Worm (Caenorhabditis elegans): ENCODE data around the gene thn-5.

Gene thn-5

DNA sequence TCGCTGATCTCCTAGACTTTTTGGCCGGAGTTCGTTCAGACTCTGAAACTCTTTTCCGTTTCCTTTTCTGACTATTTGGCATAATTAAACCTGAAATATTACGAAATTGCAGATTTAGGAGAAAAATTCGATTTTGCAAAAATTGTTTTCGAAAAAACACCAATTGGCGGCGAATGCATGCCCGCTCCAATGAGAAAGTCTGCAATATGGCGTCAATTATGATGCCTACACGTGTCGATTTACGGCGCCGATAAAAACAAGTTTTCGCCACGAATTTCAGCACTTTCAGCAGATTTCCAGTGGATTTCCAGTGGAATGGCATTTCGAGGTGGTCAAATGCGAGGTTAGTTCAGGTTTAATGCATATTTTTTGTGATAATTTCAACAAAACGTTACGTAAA lies 21.2 kb upstream of the thn-5 start, which contains the start of the genes Y59E9AL.36 and nbet-1:
TSS of gene Y59E9AL.36 (minus strand) at position 92 of the 400 bp plus-strand sequence.
TSS of gene nbet-1 (plus strand) at position 112 of the 400 bp plus-strand sequence.
- peak; percentile 67 for TF ChIP-seq tbp1 (GFP tag; optimal IDR thresholded peaks at IDR 0.05)
- peak; percentile 34 for TF ChIP-seq sptf-2 (GFP tag; optimal IDR thresholded peaks at IDR 0.05)
- TF ChIP-seq attf-6 (GFP tag; IDR thresholded peaks at IDR 0.05): 0 out of 2 replicates have a peak, but pooled peaks have one; percentile 35
- TF ChIP-seq pha-4 (tag; optimal IDR thresholded peaks at IDR 0.05): no peak
- TF ChIP-seq Y53F4B.3 (GFP tag; IDR thresholded peaks at IDR 0.05): no peak
- TF ChIP-seq nfya-1 (tag; optimal IDR thresholded peaks at IDR 0.05; ENCODE audit: borderline replicate concordance, insufficient read depth): no peak
- TF ChIP-seq D2030.7 (GFP tag; IDR thresholded peaks at IDR 0.05): peak; percentile 48
- TF ChIP-seq atf-7 (tag; optimal IDR thresholded peaks at IDR 0.05): no peak
- TF ChIP-seq K11D2.4 (GFP tag; IDR thresholded peaks at IDR 0.05): peak; percentile 42; the same call in 1 of the 2 replicates
- TF ChIP-seq dpl-1 (GFP tag; optimal IDR thresholded peaks at IDR 0.05): peak; percentile 4
- TF ChIP-seq lsl-1 (GFP tag; optimal IDR thresholded peaks at IDR 0.05): peak; percentile 60
- peak; percentile 75 for TF ChIP-seq snpc-4 (GFP tag; optimal IDR thresholded peaks at IDR 0.05)
- TF ChIP-seq snpc-4 (tag; optimal IDR thresholded peaks at IDR 0.05): peak in 3 of 4 experiments; percentile 90 to 92 (median 92)
- TF ChIP-seq hmg-1.2 (GFP tag; IDR thresholded peaks at IDR 0.05): peak; percentile 49
- peak; percentile 41 for TF ChIP-seq ceh-27 (GFP tag; optimal IDR thresholded peaks at IDR 0.05)
- peak; percentile 23 for TF ChIP-seq lin-40 (tag; optimal IDR thresholded peaks at IDR 0.05)
- no peak for TF ChIP-seq dpff-1 (tag; optimal IDR thresholded peaks at IDR 0.05)
- peak; percentile 59; the same call in 1 of the 2 replicates for TF ChIP-seq ceh-91 (GFP tag; IDR thresholded peaks at IDR 0.05)
- TF ChIP-seq pbrm-1 (GFP tag; IDR thresholded peaks at IDR 0.05): peak; percentile 52; the same call in 1 of the 2 replicates
- TF ChIP-seq lin-35 (GFP tag; optimal IDR thresholded peaks at IDR 0.05): peak in 1 of 3 experiments; percentile 70
- TF ChIP-seq K12H6.12 (tag; optimal IDR thresholded peaks at IDR 0.05): peak; percentile 36
- peak; percentile 64 for TF ChIP-seq ztf-18 (tag; optimal IDR thresholded peaks at IDR 0.05)
- TF ChIP-seq ZK185.1 (tag; optimal IDR thresholded peaks at IDR 0.05; ENCODE audit: poor library complexity, severe bottlenecking): peak; percentile 56
- TF ChIP-seq lin-54 (GFP tag; optimal IDR thresholded peaks at IDR 0.05): peak; percentile 71
- TF ChIP-seq efl-1 (GFP tag; optimal IDR thresholded peaks at IDR 0.05): peak; percentile 67
- TF ChIP-seq F57A8.1 (GFP tag; optimal IDR thresholded peaks at IDR 0.05): no peak
- peak; percentile 93 for TF ChIP-seq attf-5 (GFP tag; optimal IDR thresholded peaks at IDR 0.05)
- TF ChIP-seq dox-1 (GFP tag; IDR thresholded peaks at IDR 0.05): peak; percentile 86; the same call in 1 of the 2 replicates
- 0 out of 2 replicates have a peak, but pooled peaks have one; percentile 14 for TF ChIP-seq C17E4.6 (GFP tag; IDR thresholded peaks at IDR 0.05)
- TF ChIP-seq nfya-2 (GFP tag; IDR thresholded peaks at IDR 0.05): no peak
- TF ChIP-seq sea-2 (GFP tag; IDR thresholded peaks at IDR 0.05): no peak
- TF ChIP-seq ekl-4 (GFP tag; IDR thresholded peaks at IDR 0.05): peak; percentile 59
- peak; percentile 57 for TF ChIP-seq madf-6 (GFP tag; IDR thresholded peaks at IDR 0.05)
- TF ChIP-seq B0336.3 (GFP tag; IDR thresholded peaks at IDR 0.05): peak; percentile 65
- TF ChIP-seq F23B12.7 (tag; optimal IDR thresholded peaks at IDR 0.05; ENCODE audit: insufficient read depth): peak; percentile 72
- peak; percentile 75 for TF ChIP-seq athp-1 (tag; optimal IDR thresholded peaks at IDR 0.05)
- peak; percentile 62 for TF ChIP-seq rcor-1 (GFP tag; IDR thresholded peaks at IDR 0.05)
- TF ChIP-seq ama-1 (optimal IDR thresholded peaks at IDR 0.05): no peak
- TF ChIP-seq ama-1 (GFP tag; optimal IDR thresholded peaks at IDR 0.05): peak in 1 of 2 experiments; percentile 3
- TF ChIP-seq nhr-80 (tag; optimal IDR thresholded peaks at IDR 0.05): peak; percentile 27
- TF ChIP-seq snpc-1.3 (tag; optimal IDR thresholded peaks at IDR 0.05; ENCODE audit: insufficient read depth): peak; percentile 61
- TF ChIP-seq let-607 (tag; optimal IDR thresholded peaks at IDR 0.05): peak; percentile 95 to 97
- no peak for TF ChIP-seq B0019.2 (GFP tag; conservative IDR thresholded peaks at IDR 0.05)
- TF ChIP-seq mcd-1 (GFP tag; IDR thresholded peaks at IDR 0.05): peak; percentile 94
- peak; percentile 60; the same call in 1 of the 2 replicates for TF ChIP-seq F33H1.4 (GFP tag; IDR thresholded peaks at IDR 0.05)
- TF ChIP-seq tlf-1 (GFP tag; optimal IDR thresholded peaks at IDR 0.05): peak; percentile 64
- TF ChIP-seq unc-130 (GFP tag; optimal IDR thresholded peaks at IDR 0.05): no peak
- TF ChIP-seq F55B11.4 (tag; optimal IDR thresholded peaks at IDR 0.05; ENCODE audit: borderline replicate concordance, insufficient read depth): no peak
